Worm (Caenorhabditis elegans): ENCODE data around the gene W02A2.5.

DNA sequence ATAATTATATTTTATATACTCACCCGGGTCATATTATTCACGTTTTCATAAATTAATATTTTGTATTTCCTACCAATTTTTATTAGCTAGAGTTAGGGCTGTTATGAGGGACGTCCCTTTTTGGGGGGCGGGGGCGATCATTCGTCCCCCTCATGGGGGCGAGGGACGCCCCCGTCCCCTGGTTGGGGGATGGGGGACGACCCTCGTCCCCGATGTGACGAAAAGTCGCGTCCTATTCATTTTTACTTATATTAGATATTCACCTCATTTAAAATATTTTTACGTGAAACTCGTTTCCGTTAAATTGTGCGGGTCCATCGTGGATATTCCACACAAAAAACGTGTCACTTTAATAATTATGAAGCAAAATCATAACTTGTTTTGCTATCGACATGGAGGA lies 5.9 kb downstream of the W02A2.5 start, which contains the start of gene W02A2.12:
- TF ChIP-seq ama-1 (optimal IDR thresholded peaks at IDR 0.05) (no peak), hlh-17 (GFP tag; optimal IDR thresholded peaks at IDR 0.05; ENCODE audit: borderline replicate concordance) (no peak), zag-1 (tag; optimal IDR thresholded peaks at IDR 0.05) (no peak), nhr-11 (tag; optimal IDR thresholded peaks at IDR 0.05) (no peak), lin-35 (GFP tag; optimal IDR thresholded peaks at IDR 0.05) (no peak), dpl-1 (GFP tag; optimal IDR thresholded peaks at IDR 0.05) (no peak), ces-1 (GFP tag; optimal IDR thresholded peaks at IDR 0.05) (no peak), pqm-1 (tag; optimal IDR thresholded peaks at IDR 0.05) (no peak), ceh-82 (tag; optimal IDR thresholded peaks at IDR 0.05) (no peak), tbx-2 (tag; optimal IDR thresholded peaks at IDR 0.05) (no peak), skn-1 (tag; optimal IDR thresholded peaks at IDR 0.05) (no peak), sox-4 (tag; optimal IDR thresholded peaks at IDR 0.05) (no peak), nhr-12 (tag; optimal IDR thresholded peaks at IDR 0.05) (no peak), ceh-88 (GFP tag; IDR thresholded peaks at IDR 0.05) (no peak)
